Worm (Caenorhabditis elegans): ENCODE measurements around the gene lbp-1.

- TF ChIP-seq php-3 (GFP tag; IDR thresholded peaks at IDR 0.05) = no peak
- no peak for TF ChIP-seq mep-1 (tag; optimal IDR thresholded peaks at IDR 0.05)
- no peak for TF ChIP-seq lin-13 (GFP tag; optimal IDR thresholded peaks at IDR 0.05)
- TF ChIP-seq ama-1 (optimal IDR thresholded peaks at IDR 0.05) = no peak
- TF ChIP-seq nhr-111 (GFP tag; optimal IDR thresholded peaks at IDR 0.05) = no peak
- no peak for TF ChIP-seq ztf-11 (tag; optimal IDR thresholded peaks at IDR 0.05)
- TF ChIP-seq nhr-237 (tag; optimal IDR thresholded peaks at IDR 0.05) = no peak
- no peak for TF ChIP-seq daf-8 (GFP tag; IDR thresholded peaks at IDR 0.05)
- TF ChIP-seq hlh-30 (tag; optimal IDR thresholded peaks at IDR 0.05; ENCODE audit: insufficient read depth) = no peak
- TF ChIP-seq daf-12 (tag; optimal IDR thresholded peaks at IDR 0.05) = no peak
Observed at ce11 chrX:3272580-3272979, 13.6 kb downstream of the lbp-1 start, which contains the start of gene K09C4.7.
